Worm (Caenorhabditis elegans): ENCODE data around the gene vdac-1.

DNA sequence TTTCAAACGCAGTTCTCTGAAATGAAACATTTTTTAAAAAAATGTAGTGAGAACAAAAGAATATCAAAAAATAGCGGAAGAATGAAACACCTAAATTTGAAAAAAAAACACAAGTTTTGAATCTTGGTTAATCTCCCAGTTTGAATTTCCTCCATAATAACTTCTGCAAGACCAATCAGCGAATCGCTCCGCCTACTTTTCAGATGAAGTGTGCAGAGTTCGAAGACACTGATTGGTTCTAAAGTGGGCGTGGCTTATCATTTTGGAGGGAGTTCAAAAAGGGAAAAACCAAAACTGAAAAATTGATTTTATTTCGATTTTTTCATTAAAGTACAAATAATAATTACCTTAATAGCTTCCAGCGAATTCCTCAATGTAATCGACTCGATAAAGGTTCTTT lies 3.1 kb upstream of the vdac-1 start:
- TF ChIP-seq nhr-12 (tag; optimal IDR thresholded peaks at IDR 0.05) (no peak), nhr-28 (tag; optimal IDR thresholded peaks at IDR 0.05) (no peak)

Data from whole organism, mixed stage, embryonic.